Worm (Caenorhabditis elegans) whole organism, young adult: ENCODE results near the gene C42D8.9.
A peak's percentile ranks its signal among the peaks of the same experiment; 100 is the strongest.

Source experiments
- B0261.1 ChIP-seq: sonication (generic microtip); optimal IDR thresholded peaks from 2 replicates; lab custom pipeline; 2016; ENCODE audit warnings: mild to moderate bottlenecking, missing genetic modification characterization, moderate library complexity, missing compliant biosample characterization
- B0336.3 ChIP-seq: fragments of 200-800 bp; sonication (Bioruptor generic); IDR thresholded peaks from 2 replicates; pipeline ENCODE4 v1.3.6; 2022; ENCODE audit warnings: missing genetic modification characterization, missing compliant biosample characterization
- C06A6.2 ChIP-seq: fragments of 200-800 bp; sonication (Bioruptor generic); conservative IDR thresholded peaks from 2 replicates; pipeline ENCODE4 v1.3.6; 2022; ENCODE audit warnings: missing genetic modification characterization, missing compliant biosample characterization
- F33H1.4 ChIP-seq: fragments of 200-800 bp; sonication (Bioruptor generic); IDR thresholded peaks from 2 replicates; pipeline ENCODE4 v1.3.6; 2022; ENCODE audit warnings: missing genetic modification reagents, missing genetic modification characterization, missing compliant biosample characterization
- F52B5.7 ChIP-seq: sonication (generic microtip); optimal IDR thresholded peaks from 2 replicates; lab custom pipeline; 2016; ENCODE audit warnings: mild to moderate bottlenecking, missing genetic modification characterization, missing compliant biosample characterization
- F57A8.1 ChIP-seq: fragments of 200-800 bp; sonication (Bioruptor generic); optimal IDR thresholded peaks from 2 replicates; lab custom pipeline; 2018; ENCODE audit warnings: mild to moderate bottlenecking, missing genetic modification characterization, moderate library complexity, missing compliant biosample characterization
- F57C9.4 ChIP-seq: sonication (generic microtip); optimal IDR thresholded peaks from 2 replicates; lab custom pipeline; 2017; ENCODE audit warnings: mild to moderate bottlenecking, missing genetic modification characterization, missing compliant biosample characterization
- T26A5.8 ChIP-seq: sonication (generic microtip); optimal IDR thresholded peaks from 2 replicates; lab custom pipeline; 2016; ENCODE audit warnings: missing genetic modification characterization, missing compliant biosample characterization
- Y53G8AR.9 ChIP-seq: fragments of 200-800 bp; sonication (Bioruptor generic); conservative IDR thresholded peaks from 2 replicates; pipeline ENCODE4 v1.3.6; 2022; ENCODE audit warnings: missing genetic modification reagents, missing genetic modification characterization, missing compliant biosample characterization
- Y56A3A.18 ChIP-seq: fragments of 200-800 bp; sonication (Bioruptor generic); IDR thresholded peaks from 2 replicates; pipeline ENCODE4 v1.3.6; 2022; ENCODE audit warnings: missing genetic modification reagents, missing genetic modification characterization, missing compliant biosample characterization
- aptf-2 ChIP-seq: fragments of 200-800 bp; sonication (Bioruptor generic); conservative IDR thresholded peaks from 2 replicates; pipeline ENCODE4 v1.3.6; 2022; ENCODE audit warnings: missing genetic modification reagents, missing genetic modification characterization, missing compliant biosample characterization
- aptf-3 ChIP-seq: fragments of 200-800 bp; sonication (Bioruptor generic); IDR thresholded peaks from 2 replicates; pipeline ENCODE4 v1.3.6; 2022; ENCODE audit warnings: missing genetic modification characterization, missing compliant biosample characterization
- atf-7 ChIP-seq: sonication (generic microtip); optimal IDR thresholded peaks from 2 replicates; lab custom pipeline; 2017; ENCODE audit warnings: mild to moderate bottlenecking, missing genetic modification characterization, missing compliant biosample characterization
- athp-1 ChIP-seq: sonication (generic microtip); optimal IDR thresholded peaks from 2 replicates; lab custom pipeline; 2017; ENCODE audit warnings: mild to moderate bottlenecking, missing genetic modification characterization, missing compliant biosample characterization
- attf-3 ChIP-seq: fragments of 200-800 bp; sonication (Bioruptor generic); conservative IDR thresholded peaks from 2 replicates; pipeline ENCODE4 v1.3.6; 2022; ENCODE audit warnings: missing genetic modification reagents, missing genetic modification characterization, missing compliant biosample characterization
- attf-6 ChIP-seq: fragments of 200-800 bp; sonication (Bioruptor generic); IDR thresholded peaks from 2 replicates; pipeline ENCODE4 v1.3.6; 2022; ENCODE audit warnings: missing genetic modification reagents, missing genetic modification characterization, missing compliant biosample characterization
- ccch-3 ChIP-seq: fragments of 200-800 bp; sonication (Bioruptor generic); optimal IDR thresholded peaks from 2 replicates; lab custom pipeline; 2018; ENCODE audit warnings: mild to moderate bottlenecking, missing genetic modification characterization, missing compliant biosample characterization
- cebp-1 ChIP-seq, 2 experiments: fragments of 200-800 bp in 1 of 2; sonication (Bioruptor generic) in 1 of 2; sonication (generic microtip) in 1 of 2; IDR thresholded peaks in 1 of 2; optimal IDR thresholded peaks in 1 of 2; 2 replicates each; pipeline versions ENCODE4 v1.3.6 to Lab custom; 2017 to 2022; ENCODE audit warnings: missing compliant biosample characterization in 2 of 2, missing genetic modification characterization in 2 of 2, mild to moderate bottlenecking in 1 of 2, missing genetic modification reagents in 1 of 2, moderate library complexity in 1 of 2
- cebp-2 ChIP-seq: fragments of 200-800 bp; sonication (Bioruptor generic); IDR thresholded peaks from 2 replicates; pipeline ENCODE4 v1.3.6; 2022; ENCODE audit warnings: missing genetic modification characterization, missing compliant biosample characterization
- ceh-27 ChIP-seq: fragments of 200-800 bp; sonication (Bioruptor generic); optimal IDR thresholded peaks from 2 replicates; lab custom pipeline; 2018; ENCODE audit warnings: mild to moderate bottlenecking, missing genetic modification characterization, moderate library complexity, missing compliant biosample characterization
- chd-7 ChIP-seq: sonication (generic microtip); optimal IDR thresholded peaks from 2 replicates; lab custom pipeline; 2016; ENCODE audit warnings: mild to moderate bottlenecking, missing genetic modification characterization, moderate library complexity, missing compliant biosample characterization
- egl-44 ChIP-seq: fragments of 200-800 bp; sonication (Bioruptor generic); IDR thresholded peaks from 2 replicates; pipeline ENCODE4 v1.3.6; 2022; ENCODE audit warnings: missing genetic modification reagents, missing genetic modification characterization, missing compliant biosample characterization
- egrh-3 ChIP-seq: fragments of 200-800 bp; sonication (Bioruptor generic); IDR thresholded peaks from 2 replicates; pipeline ENCODE4 v1.3.6; 2022; ENCODE audit warnings: missing genetic modification reagents, missing genetic modification characterization, missing compliant biosample characterization
- hlh-12 ChIP-seq: sonication (generic microtip); optimal IDR thresholded peaks from 2 replicates; lab custom pipeline; 2016; ENCODE audit warnings: missing genetic modification characterization, missing compliant biosample characterization
- hmg-20 ChIP-seq: fragments of 200-800 bp; sonication (Bioruptor generic); IDR thresholded peaks from 2 replicates; pipeline ENCODE4 v1.3.6; 2022; ENCODE audit warnings: missing genetic modification reagents, missing genetic modification characterization, missing compliant biosample characterization
- lag-1 ChIP-seq: fragments of 200-800 bp; sonication (Bioruptor generic); IDR thresholded peaks from 2 replicates; pipeline ENCODE4 v1.3.6; 2022; ENCODE audit warnings: missing genetic modification reagents, missing genetic modification characterization, missing compliant biosample characterization
- lin-35 ChIP-seq, 3 experiments: fragments of 150-350 bp in 2 of 3; sonication (generic microtip) in 1 of 3; optimal IDR thresholded peaks; 2 replicates each; lab custom pipeline; 2014 to 2018; ENCODE audit warnings: missing biosample characterization in 3 of 3, missing genetic modification characterization in 3 of 3, missing genetic modification reagents in 3 of 3
- lin-40 ChIP-seq: sonication (generic microtip); optimal IDR thresholded peaks from 2 replicates; lab custom pipeline; 2016; ENCODE audit warnings: missing genetic modification characterization, mild to moderate bottlenecking, missing compliant biosample characterization, missing genotype, missing genetic modification reagents
- madf-10 ChIP-seq: sonication (generic microtip); optimal IDR thresholded peaks from 2 replicates; lab custom pipeline; 2016; ENCODE audit warnings: mild to moderate bottlenecking, missing genetic modification characterization, missing compliant biosample characterization
- nfya-1 ChIP-seq: sonication (generic microtip); optimal IDR thresholded peaks from 2 replicates; lab custom pipeline; 2017; ENCODE audit warnings: antibody characterized with exemption, missing compliant biosample characterization, missing genetic modification characterization, borderline replicate concordance; ENCODE audit not compliant: insufficient read depth
- nfya-2 ChIP-seq: fragments of 200-800 bp; sonication (Bioruptor generic); IDR thresholded peaks from 2 replicates; pipeline ENCODE4 v1.3.6; 2022; ENCODE audit warnings: missing genetic modification reagents, missing genetic modification characterization, missing compliant biosample characterization
- nfyb-1 ChIP-seq: fragments of 200-800 bp; sonication (Bioruptor generic); IDR thresholded peaks from 2 replicates; pipeline ENCODE4 v1.3.6; 2022; ENCODE audit warnings: missing genetic modification reagents, missing genetic modification characterization, missing compliant biosample characterization
- nhr-80 ChIP-seq: sonication (generic microtip); optimal IDR thresholded peaks from 2 replicates; lab custom pipeline; 2016; ENCODE audit warnings: missing genetic modification characterization, missing compliant biosample characterization
- pbrm-1 ChIP-seq: fragments of 200-800 bp; sonication (Bioruptor generic); IDR thresholded peaks from 2 replicates; pipeline ENCODE4 v1.3.6; 2022; ENCODE audit warnings: missing genetic modification reagents, missing genetic modification characterization, missing compliant biosample characterization
- rcor-1 ChIP-seq: fragments of 200-800 bp; sonication (Bioruptor generic); IDR thresholded peaks from 2 replicates; pipeline ENCODE4 v1.3.6; 2022; ENCODE audit warnings: missing genetic modification reagents, missing genetic modification characterization, missing compliant biosample characterization
- rpc-1 ChIP-seq, 2 experiments: fragments of 150-350 bp in 1 of 2; sonication (generic microtip) in 1 of 2; optimal IDR thresholded peaks; 2 replicates each; lab custom pipeline; 2014 to 2018; ENCODE audit warnings: missing biosample characterization in 1 of 2, missing genetic modification characterization in 1 of 2, missing genetic modification reagents in 1 of 2, missing genotype in 1 of 2
- sdz-38 ChIP-seq: sonication (generic microtip); optimal IDR thresholded peaks from 2 replicates; lab custom pipeline; 2016; ENCODE audit warnings: missing genotype, missing genetic modification characterization, missing compliant biosample characterization
- snpc-4 ChIP-seq, 5 experiments: fragments of 150-350 bp in 1 of 5; sonication (generic microtip) in 4 of 5; optimal IDR thresholded peaks; 2 replicates each; lab custom pipeline; 2014 to 2018; ENCODE audit warnings: missing genetic modification characterization in 5 of 5, missing biosample characterization in 3 of 5, antibody characterized with exemption in 2 of 5, mild to moderate bottlenecking in 2 of 5, missing compliant biosample characterization in 2 of 5, missing genotype in 2 of 5, moderate library complexity in 2 of 5, missing genetic modification reagents in 1 of 5
- sptf-2 ChIP-seq: fragments of 200-800 bp; sonication (Bioruptor generic); optimal IDR thresholded peaks from 2 replicates; lab custom pipeline; 2018; ENCODE audit warnings: mild to moderate bottlenecking, missing genetic modification characterization, missing compliant biosample characterization
- unc-62 ChIP-seq: fragments of 150-350 bp; optimal IDR thresholded peaks from 2 replicates; lab custom pipeline; 2014; ENCODE audit warnings: missing biosample characterization, missing genetic modification reagents, missing genetic modification characterization
- zfh-2 ChIP-seq: fragments of 200-800 bp; sonication (Bioruptor generic); conservative IDR thresholded peaks from 2 replicates; pipeline ENCODE4 v1.3.6; 2022; ENCODE audit warnings: missing genetic modification reagents, missing genetic modification characterization, missing compliant biosample characterization
- ztf-25 ChIP-seq: fragments of 200-800 bp; sonication (Bioruptor generic); IDR thresholded peaks from 2 replicates; pipeline ENCODE4 v1.3.6; 2022; ENCODE audit warnings: missing genetic modification reagents, missing genetic modification characterization, missing compliant biosample characterization

C42D8.9 gene

DNA sequence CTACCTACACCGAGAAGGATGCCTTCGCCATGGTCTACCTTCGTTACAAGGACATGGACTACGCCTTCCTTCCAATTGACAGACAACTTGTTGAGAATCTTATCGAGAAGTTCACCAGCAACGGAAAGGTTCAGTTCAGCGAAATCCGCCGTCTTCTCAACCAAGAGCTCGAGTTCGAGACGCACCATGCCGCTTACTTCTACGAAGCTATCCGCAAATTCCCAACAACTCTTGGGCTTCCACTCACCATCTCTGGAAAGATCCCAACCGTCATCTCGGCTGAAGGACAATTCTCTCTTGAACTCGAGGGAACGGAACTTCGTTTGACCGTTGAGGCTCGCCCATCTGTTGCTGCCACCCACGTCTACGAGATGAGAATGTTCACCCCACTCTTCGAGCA lies 3.4 kb downstream of the C42D8.9 start (continued):
- no peak for TF ChIP-seq egrh-3 (GFP tag; lab: Robert Waterston, UW)

DNA sequence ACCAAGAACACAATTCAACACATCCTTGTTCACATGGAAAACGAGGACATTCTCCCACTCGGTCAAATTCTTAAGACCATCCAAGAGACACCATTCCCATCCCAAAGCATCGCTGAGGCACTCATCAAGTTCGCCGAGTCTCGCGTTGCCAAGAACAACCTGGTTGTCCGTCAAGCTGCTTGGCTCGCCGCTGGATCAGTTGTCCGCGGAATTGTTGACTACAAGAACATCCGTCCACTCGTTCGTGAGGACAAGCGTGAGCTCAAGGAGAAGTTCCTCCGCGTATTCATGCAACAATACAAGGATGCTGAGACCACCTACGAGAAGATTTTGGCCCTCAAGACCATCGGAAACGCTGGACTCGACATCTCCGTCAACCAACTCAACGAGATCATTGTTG lies 4.5 kb downstream of the C42D8.9 start:
- TF ChIP-seq lag-1 (GFP tag; lab: Robert Waterston, UW) (0 out of 2 replicates have a peak, but pooled peaks have one; percentile 29), cebp-1 (GFP tag; IDR thresholded peaks at IDR 0.05; lab: Robert Waterston, UW) (no peak), cebp-1 (tag; optimal IDR thresholded peaks at IDR 0.05; lab: Kevin White, UChicago) (peak; percentile 2), Y53G8AR.9 (peak; percentile 75), nfyb-1 (GFP tag; lab: Robert Waterston, UW) (0 out of 2 replicates have a peak, but pooled peaks have one; percentile 5), rcor-1 (no peak), snpc-4 (GFP tag; optimal IDR thresholded peaks at IDR 0.05; lab: Kevin White, UChicago) (no peak), snpc-4 (tag; optimal IDR thresholded peaks at IDR 0.05; lab: Kevin White, UChicago) (no peak), B0261.1 (no peak), hmg-20 (GFP tag; lab: Robert Waterston, UW) (no peak), Y56A3A.18 (GFP tag; lab: Robert Waterston, UW) (peak; percentile 25; the same call in 1 of the 2 replicates), cebp-2 (GFP tag; lab: Robert Waterston, UW) (peak; percentile 57; the same call in 1 of the 2 replicates), zfh-2 (GFP tag; lab: Robert Waterston, UW) (0 out of 2 replicates have a peak, but pooled peaks have one; percentile 21), F57C9.4 (tag; lab: Kevin White, UChicago) (no peak), nfya-1 (tag; lab: Kevin White, UChicago) (no peak)
- TF ChIP-seq, all 124 proteins: peak for 7

DNA sequence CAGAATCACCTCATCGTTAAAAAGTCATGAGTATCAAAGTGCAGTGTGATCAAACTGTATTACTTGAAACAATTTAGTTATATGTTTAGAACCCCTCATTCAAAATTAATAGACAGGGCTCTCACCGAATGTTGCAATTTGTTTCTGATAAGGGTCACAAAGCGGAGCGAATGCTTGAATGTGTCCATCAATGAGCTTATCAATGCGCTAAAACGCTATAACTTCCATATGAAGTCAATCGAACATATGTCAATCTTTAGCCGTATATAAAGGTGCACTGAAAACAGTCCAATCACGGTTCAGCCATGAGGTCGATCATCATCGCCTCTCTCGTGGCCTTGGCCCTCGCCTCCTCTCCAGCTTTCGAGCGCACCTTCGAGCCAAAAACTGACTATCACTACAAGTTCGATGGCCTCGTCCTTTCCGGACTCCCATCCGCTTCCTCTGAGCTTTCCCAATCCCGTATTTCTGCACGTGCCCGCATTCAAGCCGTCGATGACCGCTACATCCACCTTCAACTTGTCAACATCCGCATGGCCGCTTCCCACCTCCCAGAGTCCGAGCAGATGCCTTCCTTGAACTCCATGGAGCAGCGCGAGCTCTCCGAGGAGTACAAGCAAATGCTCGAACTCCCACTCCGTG lies 6.0 kb downstream of the C42D8.9 start, which contains the start of gene vit-2:
Gene vit-2, plus strand, starts transcription at position 305 of the 642 bp plus-strand sequence.
- no peak for TF ChIP-seq ccch-3 (GFP tag; lab: Kevin White, UChicago)
- TF ChIP-seq C06A6.2 (GFP tag; lab: Robert Waterston, UW) = no peak
- TF ChIP-seq chd-7 (tag; lab: Kevin White, UChicago) = peak; percentile 44
- TF ChIP-seq nfya-2 (GFP tag; lab: Robert Waterston, UW) = no peak
- TF ChIP-seq ceh-27 (GFP tag; lab: Kevin White, UChicago) = no peak
- TF ChIP-seq ztf-25 (GFP tag; lab: Robert Waterston, UW) = 0 out of 2 replicates have a peak, but pooled peaks have one; percentile 30
- no peak for TF ChIP-seq attf-3
- peak; percentile 45 for TF ChIP-seq atf-7 (tag; lab: Kevin White, UChicago)
- TF ChIP-seq egl-44 = no peak
- TF ChIP-seq sptf-2 (GFP tag; lab: Kevin White, UChicago) = no peak
- no peak for TF ChIP-seq sdz-38 (tag; lab: Kevin White, UChicago)
- TF ChIP-seq F33H1.4 (GFP tag; lab: Robert Waterston, UW) = no peak
- TF ChIP-seq nhr-80 (tag; lab: Kevin White, UChicago) = peak; percentile 79
- TF ChIP-seq zfh-2 (GFP tag; lab: Robert Waterston, UW) = peak; percentile 76
- no peak for TF ChIP-seq aptf-3 (GFP tag; lab: Robert Waterston, UW)
- no peak for TF ChIP-seq Y56A3A.18 (GFP tag; lab: Robert Waterston, UW)
- no peak for TF ChIP-seq T26A5.8
- no peak for TF ChIP-seq cebp-1 (GFP tag; IDR thresholded peaks at IDR 0.05; lab: Robert Waterston, UW)
- peak; percentile 59 for TF ChIP-seq cebp-1 (tag; optimal IDR thresholded peaks at IDR 0.05; lab: Kevin White, UChicago)
- TF ChIP-seq unc-62 (GFP tag; lab: Kevin White, UChicago) = peak; percentile 86
- no peak for TF ChIP-seq hlh-12 (tag; lab: Kevin White, UChicago)
- TF ChIP-seq athp-1 (tag; lab: Kevin White, UChicago) = no peak
- TF ChIP-seq lin-40 (tag; lab: Kevin White, UChicago) = peak; percentile 40
- TF ChIP-seq B0336.3 (GFP tag; lab: Robert Waterston, UW) = peak; percentile 68
- TF ChIP-seq lin-35 (GFP tag; optimal IDR thresholded peaks at IDR 0.05; lab: Kevin White, UChicago) = no peak
- no peak for TF ChIP-seq madf-10 (tag; lab: Kevin White, UChicago)
- no peak for TF ChIP-seq aptf-2 (GFP tag; lab: Robert Waterston, UW)
- peak; percentile 85; the same call in 1 of the 2 replicates for TF ChIP-seq Y53G8AR.9
- peak; percentile 48; the same call in 1 of the 2 replicates for TF ChIP-seq pbrm-1 (GFP tag; lab: Robert Waterston, UW)
- no peak for TF ChIP-seq F52B5.7
- no peak for TF ChIP-seq F57A8.1 (GFP tag; lab: Kevin White, UChicago)
- TF ChIP-seq attf-6 (GFP tag; lab: Robert Waterston, UW) = no peak
- no peak for TF ChIP-seq rpc-1 (optimal IDR thresholded peaks at IDR 0.05; lab: Kevin White, UChicago)
- TF ChIP-seq rpc-1 (tag; optimal IDR thresholded peaks at IDR 0.05; lab: Kevin White, UChicago) = no peak
